3 fruit fly cellular contexts compared by ENCODE assay signal in the genomic region with DNA sequence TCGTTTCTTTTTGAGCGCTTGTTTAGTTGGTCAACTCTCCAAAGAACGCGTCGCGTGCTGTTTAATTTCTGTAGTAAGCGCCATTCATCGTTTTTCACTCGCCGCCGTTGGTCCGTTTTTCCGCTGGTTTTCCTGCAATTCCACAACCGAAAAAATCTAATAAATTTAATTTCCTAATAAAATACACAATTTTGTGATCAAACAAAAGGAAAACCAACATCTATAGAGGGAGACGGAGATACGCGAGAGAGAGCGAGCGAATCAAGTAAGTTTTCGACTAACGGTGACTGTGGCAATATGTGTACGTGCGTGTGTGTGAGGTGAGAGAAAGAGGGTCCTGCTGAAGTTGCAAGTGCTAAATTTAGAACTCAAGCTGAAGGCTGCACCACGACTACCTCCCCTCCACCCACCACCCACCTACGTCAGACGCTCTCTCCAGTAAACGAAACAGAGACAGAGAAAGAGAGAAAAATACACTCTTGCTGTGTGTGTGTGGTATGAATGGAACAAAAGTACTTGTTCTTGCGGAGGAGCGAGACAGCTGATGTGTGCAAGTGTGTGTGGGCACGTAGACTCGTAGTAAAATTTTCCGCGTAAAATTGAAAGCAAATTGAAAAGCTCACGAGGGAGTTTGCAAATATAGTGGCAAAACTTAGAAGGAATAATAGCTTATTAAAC.
TF ChIP-seq lines count a peak whose summit lies in the region.

A gene (plus strand): TSS at position 80 of the 678 bp plus-strand sequence.

TF ChIP-seq in whole organism, embryonic, 481 proteins besides CTCF, POLR2A, EP300 and RAD21 (continued from another document and continues in another):
- peak; percentile 75 for TF ChIP-seq rib (GFP tag; IDR thresholded peaks at IDR 0.05; lab: Robert Waterston, UW)
- TF ChIP-seq slp2 (GFP tag; optimal IDR thresholded peaks at IDR 0.05; lab: Kevin White, UChicago), result no peak
- TF ChIP-seq nerfin-1 (tag; optimal IDR thresholded peaks at IDR 0.05; lab: Kevin White, UChicago), result peak; percentile 27
- TF ChIP-seq wek (GFP tag; optimal IDR thresholded peaks at IDR 0.05; lab: Kevin White, UChicago), result no peak
- TF ChIP-seq Sin3A (optimal IDR thresholded peaks at IDR 0.05; lab: Kevin White, UChicago), result no peak
- no peak for TF ChIP-seq CG12942 (GFP tag; optimal IDR thresholded peaks at IDR 0.05; lab: Kevin White, UChicago)
- TF ChIP-seq CG4360 (GFP tag; IDR thresholded peaks at IDR 0.05; lab: Robert Waterston, UW), result no peak
- peak; percentile 72 for TF ChIP-seq Med (GFP tag; lab: Kevin White, UChicago)
- no peak for TF ChIP-seq CG15696 (tag; optimal IDR thresholded peaks at IDR 0.05; lab: Kevin White, UChicago)
- no peak for TF ChIP-seq Stat92E (GFP tag; optimal IDR thresholded peaks at IDR 0.05; lab: Kevin White, UChicago)
- no peak for TF ChIP-seq CG13624 (GFP tag; optimal IDR thresholded peaks at IDR 0.05; lab: Kevin White, UChicago)
- peak; percentile 88 for TF ChIP-seq CG1832 (GFP tag; optimal IDR thresholded peaks at IDR 0.05; lab: Kevin White, UChicago)
- no peak for TF ChIP-seq CG11560 (tag; IDR thresholded peaks at IDR 0.05; lab: Robert Waterston, UW)
- TF ChIP-seq Scr (GFP tag; IDR thresholded peaks at IDR 0.05; lab: Robert Waterston, UW; ENCODE audit: partially characterized antibody), result no peak; the same call in 1 of the 2 replicates
- TF ChIP-seq cato (GFP tag; optimal IDR thresholded peaks at IDR 0.05; lab: Kevin White, UChicago; ENCODE audit: borderline replicate concordance), result no peak
- TF ChIP-seq lmd (GFP tag; IDR thresholded peaks at IDR 0.05; lab: Robert Waterston, UW), result no peak; the same call in 1 of the 2 replicates
- TF ChIP-seq CG14965 (GFP tag; optimal IDR thresholded peaks at IDR 0.05; lab: Kevin White, UChicago; ENCODE audit: borderline replicate concordance), result no peak
- no peak for TF ChIP-seq Eip74EF (GFP tag; optimal IDR thresholded peaks at IDR 0.05; lab: Kevin White, UChicago)
- TF ChIP-seq Adf1 (GFP tag; IDR thresholded peaks at IDR 0.05; lab: Robert Waterston, UW), result peak; percentile 68; the same call in 1 of the 2 replicates
- no peak for TF ChIP-seq Dad (GFP tag; optimal IDR thresholded peaks at IDR 0.05; lab: Kevin White, UChicago)
- no peak for TF ChIP-seq Sry-β (GFP tag; optimal IDR thresholded peaks at IDR 0.05; lab: Kevin White, UChicago)
- no peak for TF ChIP-seq CG16813 (GFP tag; IDR thresholded peaks at IDR 0.05; lab: Robert Waterston, UW; ENCODE audit: partially characterized antibody)
- TF ChIP-seq CG9932 (GFP tag; IDR thresholded peaks at IDR 0.05; lab: Robert Waterston, UW), result peak; percentile 33; the same call in 1 of the 2 replicates
- no peak for TF ChIP-seq gcm2 (GFP tag; optimal IDR thresholded peaks at IDR 0.05; lab: Kevin White, UChicago)
- no peak for TF ChIP-seq CG8944 (GFP tag; optimal IDR thresholded peaks at IDR 0.05; lab: Kevin White, UChicago)
- TF ChIP-seq Fer2 (tag; optimal IDR thresholded peaks at IDR 0.05; lab: Kevin White, UChicago), result no peak
- TF ChIP-seq hb (GFP tag; IDR thresholded peaks at IDR 0.05; lab: Robert Waterston, UW; ENCODE audit: partially characterized antibody), result no peak
- no peak for TF ChIP-seq CG11085 (GFP tag; IDR thresholded peaks at IDR 0.05; lab: Robert Waterston, UW)
- TF ChIP-seq zf30C (GFP tag; optimal IDR thresholded peaks at IDR 0.05; lab: Kevin White, UChicago), result no peak
- TF ChIP-seq repo (GFP tag; optimal IDR thresholded peaks at IDR 0.05; lab: Kevin White, UChicago), result no peak
- no peak for TF ChIP-seq btn (GFP tag; optimal IDR thresholded peaks at IDR 0.05; lab: Kevin White, UChicago)
- no peak for TF ChIP-seq Antp (GFP tag; optimal IDR thresholded peaks at IDR 0.05; lab: Kevin White, UChicago)
- 0 out of 2 replicates have a peak, but pooled peaks have one; percentile 11 for TF ChIP-seq sob (GFP tag; IDR thresholded peaks at IDR 0.05; lab: Robert Waterston, UW)
- TF ChIP-seq luna (GFP tag; optimal IDR thresholded peaks at IDR 0.05; lab: Kevin White, UChicago), result no peak
- TF ChIP-seq CG4854 (GFP tag; optimal IDR thresholded peaks at IDR 0.05; lab: Kevin White, UChicago), result no peak
- TF ChIP-seq CG1792 (GFP tag; optimal IDR thresholded peaks at IDR 0.05; lab: Kevin White, UChicago), result no peak
- no peak for TF ChIP-seq jumu (GFP tag; optimal IDR thresholded peaks at IDR 0.05; lab: Kevin White, UChicago)
- TF ChIP-seq aop (GFP tag; IDR thresholded peaks at IDR 0.05; lab: Robert Waterston, UW), result no peak
- TF ChIP-seq CG8765 (GFP tag; IDR thresholded peaks at IDR 0.05; lab: Robert Waterston, UW), result no peak
- TF ChIP-seq Nf-YC (tag; optimal IDR thresholded peaks at IDR 0.05; lab: Kevin White, UChicago), result peak; percentile 2
- TF ChIP-seq CG10979 (tag; optimal IDR thresholded peaks at IDR 0.05; lab: Kevin White, UChicago), result no peak

TF ChIP-seq in whole organism, prepupa, 60 proteins besides CTCF, POLR2A, EP300 and RAD21 (continued from another document):
- TF ChIP-seq CG11294 (GFP tag; IDR thresholded peaks at IDR 0.05; lab: Robert Waterston, UW) (no peak), CG34406 (GFP tag; optimal IDR thresholded peaks at IDR 0.05; lab: Kevin White, UChicago) (peak; percentile 35), Smox (GFP tag; optimal IDR thresholded peaks at IDR 0.05; lab: Kevin White, UChicago) (no peak), CG7368 (GFP tag; optimal IDR thresholded peaks at IDR 0.05; lab: Kevin White, UChicago) (no peak), fkh (GFP tag; optimal IDR thresholded peaks at IDR 0.05; lab: Kevin White, UChicago) (peak; percentile 87), CG6792 (GFP tag; optimal IDR thresholded peaks at IDR 0.05; lab: Kevin White, UChicago) (peak; percentile 40), CG8119 (GFP tag; IDR thresholded peaks at IDR 0.05; lab: Robert Waterston, UW) (no peak), Ets96B (tag; optimal IDR thresholded peaks at IDR 0.05; lab: Kevin White, UChicago) (no peak), CG11762 (GFP tag; optimal IDR thresholded peaks at IDR 0.05; lab: Kevin White, UChicago; ENCODE audit: insufficient read depth) (no peak), spab (GFP tag; optimal IDR thresholded peaks at IDR 0.05; lab: Kevin White, UChicago) (no peak), CG6854 (GFP tag; optimal IDR thresholded peaks at IDR 0.05; lab: Kevin White, UChicago) (peak; percentile 58), esn (GFP tag; optimal IDR thresholded peaks at IDR 0.05; lab: Kevin White, UChicago) (peak; percentile 33), salr (GFP tag; optimal IDR thresholded peaks at IDR 0.05; lab: Kevin White, UChicago) (peak in 1 of 2 experiments; percentile 39), Sox14 (GFP tag; optimal IDR thresholded peaks at IDR 0.05; lab: Kevin White, UChicago) (peak; percentile 77), Hr39 (GFP tag; optimal IDR thresholded peaks at IDR 0.05; lab: Kevin White, UChicago) (no peak), CG1621 (tag; optimal IDR thresholded peaks at IDR 0.05; lab: Kevin White, UChicago) (peak; percentile 24), ss (GFP tag; optimal IDR thresholded peaks at IDR 0.05; lab: Kevin White, UChicago) (peak in 1 of 2 experiments; percentile 5), OdsH (GFP tag; optimal IDR thresholded peaks at IDR 0.05; lab: Kevin White, UChicago) (no peak)

TF ChIP-seq in whole organism, wandering third instar larva, 38 proteins besides CTCF, POLR2A, EP300 and RAD21 (continued from another document):
- TF ChIP-seq h (GFP tag; optimal IDR thresholded peaks at IDR 0.05; lab: Kevin White, UChicago), result peak; percentile 1
- no peak for TF ChIP-seq sv (GFP tag; optimal IDR thresholded peaks at IDR 0.05; lab: Kevin White, UChicago)
- TF ChIP-seq br (GFP tag; optimal IDR thresholded peaks at IDR 0.05; lab: Kevin White, UChicago), result peak; percentile 31
- peak; percentile 90 for TF ChIP-seq Dif (GFP tag; optimal IDR thresholded peaks at IDR 0.05; lab: Kevin White, UChicago; ENCODE audit: partially characterized antibody)
- TF ChIP-seq CG9705 (GFP tag; optimal IDR thresholded peaks at IDR 0.05; lab: Kevin White, UChicago), result peak; percentile 10
- no peak for TF ChIP-seq pan (optimal IDR thresholded peaks at IDR 0.05; lab: Kevin White, UChicago)
- TF ChIP-seq dl (GFP tag; optimal IDR thresholded peaks at IDR 0.05; lab: Kevin White, UChicago; ENCODE audit: insufficient read depth in 1 of 2, partially characterized antibody in 2 of 2), result peak; percentile 60 to 75
- TF ChIP-seq Hnf4 (GFP tag; optimal IDR thresholded peaks at IDR 0.05; lab: Kevin White, UChicago), result peak; percentile 29
- TF ChIP-seq Vsx2 (GFP tag; optimal IDR thresholded peaks at IDR 0.05; lab: Kevin White, UChicago; ENCODE audit: partially characterized antibody), result peak; percentile 35
- no peak for TF ChIP-seq Abd-B (GFP tag; optimal IDR thresholded peaks at IDR 0.05; lab: Kevin White, UChicago)
- no peak for TF ChIP-seq tai (GFP tag; optimal IDR thresholded peaks at IDR 0.05; lab: Kevin White, UChicago)
- TF ChIP-seq HLH106 (tag; optimal IDR thresholded peaks at IDR 0.05; lab: Kevin White, UChicago), result peak; percentile 21
- no peak for TF ChIP-seq dsf (GFP tag; optimal IDR thresholded peaks at IDR 0.05; lab: Kevin White, UChicago; ENCODE audit: borderline replicate concordance)
